Worm (Caenorhabditis elegans): ENCODE measurements around the gene pde-4.

ce11 chrII:7605306-7605705 lies 45.7 kb downstream of the pde-4 start, which contains the start of gene osm-8:
- TF ChIP-seq ref-2 (tag; optimal IDR thresholded peaks at IDR 0.05) (no peak), ceh-9 (tag; optimal IDR thresholded peaks at IDR 0.05) (no peak), nfya-1 (tag; optimal IDR thresholded peaks at IDR 0.05) (no peak), hlh-8 (tag; optimal IDR thresholded peaks at IDR 0.05) (no peak), rnt-1 (tag; optimal IDR thresholded peaks at IDR 0.05) (no peak), sox-4 (tag; optimal IDR thresholded peaks at IDR 0.05) (no peak), pha-4 (tag; optimal IDR thresholded peaks at IDR 0.05) (no peak), nhr-232 (tag; optimal IDR thresholded peaks at IDR 0.05) (no peak), ceh-2 (tag; optimal IDR thresholded peaks at IDR 0.05) (no peak), ttx-3 (tag; optimal IDR thresholded peaks at IDR 0.05) (no peak), fax-1 (tag; optimal IDR thresholded peaks at IDR 0.05) (no peak), pax-1 (tag; optimal IDR thresholded peaks at IDR 0.05) (no peak), elt-4 (tag; optimal IDR thresholded peaks at IDR 0.05) (no peak)

Measured in whole organism, late embryonic.